Fruit fly (Drosophila melanogaster) whole organism, prepupa: ENCODE data around the gene CG32591.

Experiments
- CG10669 ChIP-seq: fragments of 200-800 bp; sonication (Bioruptor generic); optimal IDR thresholded peaks from 3 replicates; lab custom pipeline; 2018; ENCODE audit warnings: missing biosample characterization, mild to moderate bottlenecking, missing genetic modification characterization, moderate library complexity
- CG11294 ChIP-seq: fragments of 200-800 bp; sonication (Bioruptor generic); IDR thresholded peaks from 2 replicates; pipeline ENCODE4 v1.3.6; 2022; ENCODE audit warnings: missing biosample characterization, missing genetic modification characterization
- CG11762 ChIP-seq: fragments of 200-800 bp; sonication (Bioruptor generic); optimal IDR thresholded peaks from 3 replicates; lab custom pipeline; 2016; ENCODE audit warnings: missing biosample characterization, missing genetic modification characterization; ENCODE audit not compliant: insufficient read depth
- CG11902 ChIP-seq: fragments of 200-800 bp; sonication (Bioruptor generic); optimal IDR thresholded peaks from 3 replicates; lab custom pipeline; 2016; ENCODE audit warnings: missing biosample characterization, missing genetic modification characterization
- CG15336 ChIP-seq: fragments of 200-800 bp; sonication (Bioruptor generic); IDR thresholded peaks from 2 replicates; pipeline ENCODE4 v1.3.6; 2022; ENCODE audit warnings: missing biosample characterization, missing genetic modification characterization
- CG16779 ChIP-seq: fragments of 200-800 bp; sonication (Bioruptor generic); optimal IDR thresholded peaks from 3 replicates; lab custom pipeline; 2017; ENCODE audit warnings: missing biosample characterization, mild to moderate bottlenecking, missing genetic modification characterization
- CG31627 ChIP-seq: fragments of 200-800 bp; sonication (Bioruptor generic); optimal IDR thresholded peaks from 3 replicates; lab custom pipeline; 2016; ENCODE audit warnings: missing biosample characterization, missing genetic modification characterization
- CG3919 ChIP-seq: fragments of 200-800 bp; sonication (Bioruptor generic); optimal IDR thresholded peaks from 3 replicates; lab custom pipeline; 2016; ENCODE audit warnings: missing biosample characterization, missing genetic modification characterization
- CG4318 ChIP-seq: fragments of 200-800 bp; sonication (Bioruptor generic); optimal IDR thresholded peaks from 3 replicates; lab custom pipeline; 2017; ENCODE audit warnings: missing biosample characterization, mild to moderate bottlenecking, missing genetic modification characterization
- CG6163 ChIP-seq: fragments of 200-800 bp; sonication (Bioruptor generic); IDR thresholded peaks from 3 replicates; pipeline ENCODE4 v1.3.6; 2022; ENCODE audit warnings: missing biosample characterization, missing genetic modification characterization
- CG6276 ChIP-seq: fragments of 200-800 bp; sonication (Bioruptor generic); optimal IDR thresholded peaks from 2 replicates; lab custom pipeline; 2017; ENCODE audit warnings: missing biosample characterization, mild to moderate bottlenecking, missing genetic modification characterization
- CG6792 ChIP-seq: fragments of 200-800 bp; sonication (Bioruptor generic); optimal IDR thresholded peaks from 3 replicates; lab custom pipeline; 2016; ENCODE audit warnings: missing biosample characterization, missing genetic modification characterization
- CG6808 ChIP-seq: fragments of 200-800 bp; sonication (Bioruptor generic); optimal IDR thresholded peaks from 3 replicates; lab custom pipeline; 2017; ENCODE audit warnings: missing biosample characterization, missing genetic modification characterization, mild to moderate bottlenecking, moderate library complexity, missing genetic modification reagents
- CG6854 ChIP-seq: fragments of 200-800 bp; sonication (Bioruptor generic); optimal IDR thresholded peaks from 2 replicates; lab custom pipeline; 2017; ENCODE audit warnings: missing biosample characterization, mild to moderate bottlenecking, missing genetic modification characterization
- CG7368 ChIP-seq: fragments of 200-800 bp; sonication (Bioruptor generic); optimal IDR thresholded peaks from 3 replicates; lab custom pipeline; 2016; ENCODE audit warnings: missing biosample characterization, missing genetic modification characterization
- CG8119 ChIP-seq: fragments of 200-800 bp; sonication (Bioruptor generic); IDR thresholded peaks from 3 replicates; pipeline ENCODE4 v1.3.6; 2022; ENCODE audit warnings: missing biosample characterization, missing genetic modification characterization
- CG8319 ChIP-seq: fragments of 200-800 bp; sonication (Bioruptor generic); optimal IDR thresholded peaks from 3 replicates; lab custom pipeline; 2016; ENCODE audit warnings: missing biosample characterization, missing genetic modification characterization
- CG8632 ChIP-seq: fragments of 200-800 bp; sonication (Bioruptor generic); optimal IDR thresholded peaks from 3 replicates; lab custom pipeline; 2016; ENCODE audit warnings: missing biosample characterization, missing genetic modification characterization
- CG9139 ChIP-seq: fragments of 200-800 bp; sonication (Bioruptor generic); optimal IDR thresholded peaks from 3 replicates; lab custom pipeline; 2017; ENCODE audit warnings: missing biosample characterization, mild to moderate bottlenecking, missing genetic modification characterization
- Eip75B ChIP-seq: fragments of 200-800 bp; sonication (Bioruptor generic); optimal IDR thresholded peaks from 3 replicates; lab custom pipeline; 2016; ENCODE audit warnings: missing biosample characterization, missing genetic modification characterization
- Eip78C ChIP-seq: fragments of 200-800 bp; sonication (Bioruptor generic); peaks from one replicate; lab custom pipeline; 2016; ENCODE audit warnings: missing biosample characterization, missing genetic modification characterization
- Eip93F ChIP-seq: fragments of 200-800 bp; sonication (Bioruptor generic); optimal IDR thresholded peaks from 2 replicates; lab custom pipeline; 2016; ENCODE audit warnings: missing biosample characterization, mild to moderate bottlenecking, missing genetic modification characterization
- Gug ChIP-seq: fragments of 200-800 bp; sonication (Bioruptor generic); IDR thresholded peaks from 2 replicates; pipeline ENCODE4 v1.3.6; 2022; ENCODE audit warnings: missing biosample characterization, missing genetic modification characterization
- Hr38 ChIP-seq: sonication (Bioruptor generic); optimal IDR thresholded peaks from 2 replicates; lab custom pipeline; 2016; ENCODE audit warnings: missing biosample characterization, missing genetic modification characterization
- Hr39 ChIP-seq: fragments of 200-800 bp; sonication (Bioruptor generic); optimal IDR thresholded peaks from 2 replicates; lab custom pipeline; 2016; ENCODE audit warnings: missing biosample characterization, missing genetic modification characterization
- Lpt ChIP-seq: fragments of 200-800 bp; sonication (Bioruptor generic); optimal IDR thresholded peaks from 3 replicates; lab custom pipeline; 2016; ENCODE audit warnings: missing biosample characterization, missing genetic modification characterization
- Met ChIP-seq: fragments of 200-800 bp; sonication (Bioruptor generic); optimal IDR thresholded peaks from 3 replicates; lab custom pipeline; 2016; ENCODE audit warnings: missing biosample characterization, missing genetic modification characterization
- OdsH ChIP-seq: fragments of 200-800 bp; sonication (Bioruptor generic); optimal IDR thresholded peaks from 3 replicates; lab custom pipeline; 2016; ENCODE audit warnings: missing biosample characterization, missing genetic modification characterization
- Smox ChIP-seq: fragments of 200-800 bp; sonication (Bioruptor generic); optimal IDR thresholded peaks from 3 replicates; lab custom pipeline; 2016; ENCODE audit warnings: missing biosample characterization, missing genetic modification characterization
- Sox102F ChIP-seq: fragments of 200-800 bp; sonication (Bioruptor generic); optimal IDR thresholded peaks from 2 replicates; lab custom pipeline; 2016; ENCODE audit warnings: missing biosample characterization, mild to moderate bottlenecking, missing genetic modification characterization
- Sox14 ChIP-seq: fragments of 200-800 bp; sonication (Bioruptor generic); optimal IDR thresholded peaks from 3 replicates; lab custom pipeline; 2016; ENCODE audit warnings: missing biosample characterization, missing genetic modification characterization
- Sox15 ChIP-seq: fragments of 200-800 bp; sonication (Bioruptor generic); optimal IDR thresholded peaks from 3 replicates; lab custom pipeline; 2016; ENCODE audit warnings: missing biosample characterization, missing genetic modification characterization
- achi ChIP-seq: fragments of 200-800 bp; sonication (Bioruptor generic); optimal IDR thresholded peaks from 3 replicates; lab custom pipeline; 2016; ENCODE audit warnings: missing biosample characterization, missing genetic modification characterization
- acj6 ChIP-seq: fragments of 200-800 bp; sonication (Bioruptor generic); optimal IDR thresholded peaks from 3 replicates; lab custom pipeline; 2016; ENCODE audit warnings: missing biosample characterization, missing genetic modification characterization
- dac ChIP-seq: fragments of 200-800 bp; sonication (Bioruptor generic); optimal IDR thresholded peaks from 2 replicates; lab custom pipeline; 2017; ENCODE audit warnings: missing biosample characterization, mild to moderate bottlenecking, missing genetic modification characterization
- dsx ChIP-seq: fragments of 200-800 bp; optimal IDR thresholded peaks from 3 replicates; lab custom pipeline; 2019; ENCODE audit warnings: missing biosample characterization, mild to moderate bottlenecking, missing genetic modification characterization, moderate library complexity; ENCODE audit not compliant: poor library complexity, severe bottlenecking
- eg ChIP-seq: fragments of 200-800 bp; sonication (Bioruptor generic); IDR thresholded peaks from 3 replicates; pipeline ENCODE4 v1.3.6; 2022; ENCODE audit warnings: missing biosample characterization, missing genetic modification characterization
- esn ChIP-seq: fragments of 200-800 bp; sonication (Bioruptor generic); optimal IDR thresholded peaks from 2 replicates; lab custom pipeline; 2016; ENCODE audit warnings: missing biosample characterization, mild to moderate bottlenecking, missing genetic modification characterization, moderate library complexity
- fd59A ChIP-seq: fragments of 200-800 bp; sonication (Bioruptor generic); optimal IDR thresholded peaks from 2 replicates; lab custom pipeline; 2017; ENCODE audit warnings: missing biosample characterization, mild to moderate bottlenecking, missing genetic modification characterization, missing genetic modification reagents
- fd85E ChIP-seq: fragments of 200-800 bp; sonication (Bioruptor generic); optimal IDR thresholded peaks from 3 replicates; lab custom pipeline; 2016; ENCODE audit warnings: missing biosample characterization, missing genetic modification characterization
- lz ChIP-seq: fragments of 200-800 bp; sonication (Bioruptor generic); optimal IDR thresholded peaks from 3 replicates; lab custom pipeline; 2016; ENCODE audit warnings: missing biosample characterization, missing genetic modification characterization
- pdm3 ChIP-seq: fragments of 200-800 bp; sonication (Bioruptor generic); optimal IDR thresholded peaks from 3 replicates; lab custom pipeline; 2016; ENCODE audit warnings: missing biosample characterization, missing genetic modification characterization
- salr ChIP-seq, 2 experiments: fragments of 200-800 bp; sonication (Bioruptor generic); optimal IDR thresholded peaks; 3 replicates each; lab custom pipeline; 2016 to 2018; ENCODE audit warnings: missing biosample characterization in 2 of 2, missing genetic modification characterization in 2 of 2, mild to moderate bottlenecking in 1 of 2
- ss ChIP-seq, 2 experiments: fragments of 200-800 bp; sonication (Bioruptor generic); optimal IDR thresholded peaks; 2 replicates in 1 of 2; 3 replicates in 1 of 2; lab custom pipeline; 2017 to 2018; ENCODE audit warnings: mild to moderate bottlenecking in 2 of 2, missing biosample characterization in 2 of 2, missing genetic modification characterization in 2 of 2, moderate library complexity in 1 of 2
- svp ChIP-seq: fragments of 200-800 bp; sonication (Bioruptor generic); peaks from one replicate; lab custom pipeline; 2016; ENCODE audit warnings: missing biosample characterization, missing genetic modification characterization
- topi ChIP-seq: fragments of 200-800 bp; sonication (Bioruptor generic); optimal IDR thresholded peaks from 3 replicates; lab custom pipeline; 2016; ENCODE audit warnings: missing biosample characterization, missing genetic modification characterization
- vri ChIP-seq: fragments of 200-800 bp; sonication (Bioruptor generic); optimal IDR thresholded peaks from 3 replicates; lab custom pipeline; 2016; ENCODE audit warnings: missing biosample characterization, mild to moderate bottlenecking, missing genetic modification characterization

Gene CG32591

DNA sequence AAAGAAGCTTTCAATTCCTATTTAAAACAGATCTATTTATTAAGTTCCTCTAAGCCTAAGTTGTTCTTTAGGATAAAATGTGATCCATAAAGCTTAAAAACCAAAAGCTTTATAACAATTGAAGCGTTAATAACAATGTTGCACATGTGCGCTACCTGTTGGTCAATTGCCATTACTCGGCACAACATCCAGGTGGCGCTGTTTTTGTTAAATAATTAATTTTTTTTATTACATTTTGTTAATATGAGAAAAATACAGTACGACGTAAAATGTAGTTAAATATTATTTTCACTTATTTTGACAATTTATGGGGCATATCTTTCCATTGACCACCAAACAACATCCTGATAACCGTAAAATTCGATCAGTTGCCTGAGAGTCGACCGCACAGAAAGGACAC is 25.2 kb upstream of the CG32591 start (continued):
- TF ChIP-seq dsx (GFP tag; lab: Kevin White, UChicago) (peak; percentile 57), Gug (no peak), OdsH (peak; percentile 28), acj6 (GFP tag; lab: Kevin White, UChicago) (peak; percentile 46), Sox102F (GFP tag; lab: Kevin White, UChicago) (peak; percentile 9)

DNA sequence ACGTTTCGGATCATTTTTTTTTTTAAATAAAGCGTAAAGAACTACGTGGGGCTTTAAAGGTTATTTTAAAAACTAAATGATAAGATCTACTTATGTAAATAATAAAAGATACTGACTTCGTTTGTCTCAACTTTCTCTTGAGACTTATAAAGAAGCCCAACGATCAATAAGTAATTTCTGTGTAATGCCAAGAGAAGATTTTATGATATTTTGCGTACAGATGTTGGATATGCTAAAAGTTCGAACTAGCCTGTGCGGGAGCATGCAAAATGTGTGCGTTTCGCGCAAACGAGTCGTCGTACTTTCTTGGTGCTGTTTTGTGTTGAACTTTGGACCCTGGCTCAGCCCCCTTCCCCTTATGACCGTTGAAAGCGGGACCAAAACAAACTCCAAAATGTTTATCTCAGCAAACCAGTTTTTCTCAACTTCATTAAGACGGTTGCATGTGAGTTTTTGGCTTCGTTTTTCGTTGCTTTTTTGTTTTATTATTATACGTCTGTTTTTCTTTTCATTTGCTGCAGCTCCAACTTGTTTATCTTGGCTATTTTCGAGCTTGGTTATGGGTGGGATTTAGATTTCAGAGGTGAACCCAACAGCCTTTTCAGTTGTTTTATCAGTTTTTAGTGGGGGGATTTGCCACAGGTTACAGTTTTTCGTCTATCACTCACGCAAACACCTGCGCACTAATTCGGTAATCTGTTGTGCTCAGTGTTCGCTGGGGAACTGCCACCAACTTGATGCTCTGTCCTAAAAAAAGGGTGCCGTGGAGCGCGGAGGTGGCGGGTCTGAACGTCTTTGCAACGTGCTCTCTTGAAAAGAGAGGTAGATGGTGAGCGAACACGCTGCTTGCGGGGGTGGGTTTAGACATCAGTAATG is 24.3 kb upstream of the CG32591 start, which contains the start of gene pdgy:
pdgy (minus strand) TSS at position 688 of the 876 bp plus-strand sequence.
- TF ChIP-seq fd59A (GFP tag; lab: Kevin White, UChicago) (peak; percentile 40), ss (GFP tag; optimal IDR thresholded peaks at IDR 0.05; lab: Kevin White, UChicago) (peak; percentile 98 to 99), Sox15 (GFP tag; lab: Kevin White, UChicago) (no peak), CG16779 (tag; lab: Kevin White, UChicago) (peak; percentile 88), Smox (GFP tag; lab: Kevin White, UChicago) (no peak), CG3919 (GFP tag; lab: Kevin White, UChicago) (peak; percentile 68), svp (GFP tag; lab: Kevin White, UChicago) (peak; percentile 60), CG8632 (GFP tag; lab: Kevin White, UChicago) (no peak), Hr39 (GFP tag; lab: Kevin White, UChicago) (no peak), CG6792 (no peak), CG8319 (GFP tag; lab: Kevin White, UChicago) (peak; percentile 58), Eip93F (GFP tag; lab: Kevin White, UChicago) (peak; percentile 95), CG15336 (peak; percentile 76; the same call in 1 of the 2 replicates), fd85E (GFP tag; lab: Kevin White, UChicago) (peak; percentile 47), Sox14 (GFP tag; lab: Kevin White, UChicago) (no peak), CG8119 (GFP tag; lab: Robert Waterston, UW) (peak; percentile 81), CG6276 (GFP tag; lab: Kevin White, UChicago) (peak; percentile 92), eg (GFP tag; lab: Robert Waterston, UW) (peak; percentile 88), achi (GFP tag; lab: Kevin White, UChicago) (peak; percentile 30), CG11762 (GFP tag; lab: Kevin White, UChicago) (peak; percentile 44), Eip78C (GFP tag; lab: Kevin White, UChicago) (peak; percentile 59), Met (GFP tag; lab: Kevin White, UChicago) (peak; percentile 51), CG11902 (GFP tag; lab: Kevin White, UChicago) (no peak), CG10669 (GFP tag; lab: Kevin White, UChicago) (peak; percentile 76), Eip75B (GFP tag; lab: Kevin White, UChicago) (no peak), Lpt (GFP tag; lab: Kevin White, UChicago) (peak; percentile 75), salr (GFP tag; optimal IDR thresholded peaks at IDR 0.05; lab: Kevin White, UChicago) (peak; percentile 50 to 67), CG4318 (peak; percentile 49), CG11294 (peak; percentile 6; the same call in 1 of the 2 replicates), vri (GFP tag; lab: Kevin White, UChicago) (peak; percentile 7), pdm3 (GFP tag; lab: Kevin White, UChicago) (no peak), CG6854 (GFP tag; lab: Kevin White, UChicago) (peak; percentile 97), Hr38 (GFP tag; lab: Kevin White, UChicago) (peak; percentile 31), Sox102F (GFP tag; lab: Kevin White, UChicago) (peak; percentile 61), CG31627 (GFP tag; lab: Kevin White, UChicago) (no peak), CG7368 (GFP tag; lab: Kevin White, UChicago) (peak; percentile 76), OdsH (no peak), dsx (GFP tag; lab: Kevin White, UChicago) (peak; percentile 69), acj6 (GFP tag; lab: Kevin White, UChicago) (no peak), lz (no peak), CG9139 (GFP tag; lab: Kevin White, UChicago) (peak; percentile 98), topi (peak; percentile 41), CG6163 (peak; percentile 79), CG6808 (GFP tag; lab: Kevin White, UChicago) (peak; percentile 96), esn (GFP tag; lab: Kevin White, UChicago) (no peak), dac (peak; percentile 1)
